Worm (Caenorhabditis elegans): ENCODE measurements around the gene bir-2.

DNA sequence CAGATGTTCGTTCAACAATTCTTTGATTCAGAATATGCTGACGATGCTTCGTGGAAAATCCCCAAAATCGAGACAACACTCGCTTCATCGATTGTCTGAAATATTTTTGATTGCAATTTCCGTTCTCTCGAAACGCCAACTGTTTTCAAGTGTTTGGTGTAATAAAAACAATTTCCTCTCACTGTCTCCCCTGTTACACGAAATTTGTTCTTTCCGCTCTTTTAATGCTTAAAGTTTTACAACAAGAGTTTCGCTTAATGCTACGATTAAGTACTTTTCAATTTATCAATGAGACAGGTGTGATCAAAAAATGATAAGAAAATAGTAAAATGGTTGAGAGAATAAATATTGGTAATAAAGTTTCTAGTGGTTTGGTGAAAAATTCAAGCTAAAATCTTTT, 12.4 kb upstream of the bir-2 start, which contains the start of gene C56A3.6:
- TF ChIP-seq dao-5 (tag; optimal IDR thresholded peaks at IDR 0.05): no peak
- no peak for TF ChIP-seq him-1 (tag; optimal IDR thresholded peaks at IDR 0.05)

Measured in whole organism, L4/young adult.